Worm (Caenorhabditis elegans) whole organism, L4/young adult: Measurements from ENCODE around the gene enri-2.

Source experiments
- W03F9.2 ChIP-seq: fragments of 150-350 bp; optimal IDR thresholded peaks from 2 replicates; lab custom pipeline; 2014; ENCODE audit warnings: missing biosample characterization, missing genetic modification characterization
- dao-5 ChIP-seq: sonication (generic microtip); optimal IDR thresholded peaks from 2 replicates; lab custom pipeline; 2016; ENCODE audit warnings: missing genotype, missing genetic modification characterization, moderate library complexity, missing compliant biosample characterization
- him-1 ChIP-seq: sonication (generic microtip); optimal IDR thresholded peaks from 2 replicates; lab custom pipeline; 2016; ENCODE audit warnings: missing genotype, missing genetic modification reagents, missing genetic modification characterization, missing compliant biosample characterization

enri-2 gene

DNA sequence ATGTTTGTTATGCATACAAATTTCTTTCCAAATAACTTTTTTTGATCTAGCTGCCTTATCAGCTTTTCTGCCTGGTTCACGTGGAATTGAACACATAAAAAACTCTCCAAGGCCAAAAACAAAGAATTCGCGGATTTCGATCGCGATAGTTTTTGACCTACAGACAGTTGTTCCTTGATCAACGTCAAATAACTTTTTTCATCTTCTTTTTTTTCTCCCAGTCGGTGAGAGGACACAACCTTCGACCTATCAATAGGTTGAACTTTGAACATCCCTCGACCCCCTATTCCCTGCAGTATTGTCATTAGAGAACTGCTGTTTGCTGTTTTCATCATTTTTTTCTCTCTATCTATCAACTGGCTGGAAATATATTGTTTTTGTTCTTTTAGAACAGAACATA, 18.2 kb downstream of the enri-2 start:
- TF ChIP-seq him-1: no peak
- TF ChIP-seq dao-5 (tag; lab: Kevin White, UChicago): no peak
- no peak for TF ChIP-seq W03F9.2

DNA sequence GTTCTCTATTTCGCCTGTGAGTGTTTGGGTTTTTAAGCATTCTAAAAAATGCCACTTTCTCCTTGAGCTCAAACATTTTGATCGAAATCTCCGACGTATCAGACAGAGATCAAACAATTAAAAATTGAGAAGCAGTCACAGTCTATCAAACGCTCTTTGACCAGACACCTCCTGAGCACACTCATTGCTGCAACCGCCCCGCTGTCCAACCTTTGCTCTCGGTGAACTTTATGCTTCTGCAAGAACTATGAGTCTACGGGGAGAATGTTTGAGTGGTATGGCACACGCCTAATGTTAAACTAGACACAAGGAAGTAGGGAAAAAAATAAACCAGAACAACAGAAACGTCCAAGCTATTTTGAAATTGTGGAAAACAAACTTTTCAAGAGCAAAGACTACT, 19.6 kb downstream of the enri-2 start:
- no peak for TF ChIP-seq W03F9.2
- TF ChIP-seq him-1: no peak
- TF ChIP-seq dao-5 (tag; lab: Kevin White, UChicago): no peak

ce11 chrX:14566047-14566446, 20.4 kb downstream of the enri-2 start:
- TF ChIP-seq dao-5 (tag; lab: Kevin White, UChicago) (no peak), W03F9.2 (no peak), him-1 (no peak)

ce11 chrX:14568258-14568763, 22.7 kb downstream of the enri-2 start:
- TF ChIP-seq W03F9.2 (no peak), him-1 (no peak), dao-5 (tag; lab: Kevin White, UChicago) (no peak)

ce11 chrX:14571277-14571676, 25.6 kb downstream of the enri-2 start:
- TF ChIP-seq him-1: no peak
- TF ChIP-seq W03F9.2: no peak

DNA sequence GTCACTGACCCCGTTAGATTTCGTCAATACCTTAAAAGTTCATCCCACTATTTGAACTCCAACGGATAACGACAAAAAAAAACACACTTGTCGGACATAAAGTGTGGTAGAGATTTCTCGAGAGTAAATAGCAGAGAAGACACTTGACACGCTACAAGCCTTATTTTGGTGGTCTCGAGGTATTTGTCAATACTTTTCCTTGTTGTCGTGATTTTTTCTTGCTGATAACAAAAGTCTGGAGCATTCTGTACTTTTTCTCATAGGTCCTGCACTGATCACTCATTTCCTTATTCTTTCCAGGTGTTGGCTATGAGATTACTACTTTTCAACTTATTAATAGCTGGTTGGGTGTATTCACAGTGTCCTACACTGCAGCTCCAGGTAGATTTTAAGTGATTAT, 26.8 kb downstream of the enri-2 start, which contains the start of gene lron-1:
TSS of gene lron-1 (plus strand) at position 301 of the 400 bp plus-strand sequence.
- TF ChIP-seq him-1 (no peak), W03F9.2 (no peak), dao-5 (tag; lab: Kevin White, UChicago) (no peak)

ce11 chrX:14575920-14576319, 30.3 kb downstream of the enri-2 start:
- TF ChIP-seq him-1 (no peak), W03F9.2 (no peak), dao-5 (tag; lab: Kevin White, UChicago) (no peak)

DNA sequence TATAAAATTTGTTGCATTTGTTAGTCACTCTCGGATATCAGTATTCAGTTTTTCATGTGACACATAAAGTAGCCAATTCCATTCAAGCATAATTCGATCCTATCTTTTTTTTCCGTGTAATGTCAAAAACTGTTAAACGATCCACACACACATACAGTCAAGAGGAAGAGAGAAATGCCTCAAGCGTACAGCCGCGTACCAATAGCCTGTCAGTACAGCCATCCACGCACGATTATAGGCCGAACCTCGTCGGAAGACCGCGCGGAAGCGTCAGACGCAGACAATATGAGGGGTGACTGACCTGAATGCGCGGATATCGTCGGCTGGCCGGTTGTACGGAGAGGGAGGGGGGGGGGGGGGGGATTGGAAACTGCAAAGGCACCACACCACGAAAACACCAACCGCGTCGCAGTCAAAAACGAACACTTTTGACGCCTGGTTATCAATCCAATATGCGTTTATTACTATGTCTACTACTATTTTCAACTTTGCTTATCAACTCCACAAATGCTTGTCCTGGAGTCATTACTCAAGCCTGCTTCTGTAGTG, 32.0 kb downstream of the enri-2 start, which contains the start of gene let-4:
TSS of gene let-4 (plus strand) at position 357 of the 549 bp plus-strand sequence.
- no peak for TF ChIP-seq him-1
- no peak for TF ChIP-seq W03F9.2
- TF ChIP-seq dao-5 (tag; lab: Kevin White, UChicago): no peak

ce11 chrX:14580853-14581252, 35.2 kb downstream of the enri-2 start:
- TF ChIP-seq W03F9.2 (no peak), him-1 (no peak), dao-5 (tag; lab: Kevin White, UChicago) (no peak)

DNA sequence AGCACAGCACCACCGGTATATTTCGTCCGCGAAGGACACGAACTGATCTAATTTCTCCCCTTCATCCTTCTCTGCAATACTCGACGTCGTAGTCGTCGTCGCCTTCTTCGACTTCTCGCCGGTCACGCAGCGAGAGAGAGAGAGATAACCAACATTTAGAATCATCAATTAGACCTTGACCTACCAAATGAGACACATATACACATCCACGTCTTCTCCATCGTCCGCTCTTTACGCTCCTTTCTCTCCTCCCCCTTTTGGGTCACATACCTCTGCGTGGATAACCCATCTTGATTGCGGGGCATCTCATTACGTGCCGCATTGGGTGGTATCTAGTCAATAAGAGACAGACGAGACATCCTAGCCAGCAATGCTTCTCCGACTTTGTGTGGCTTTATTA, 35.8 kb downstream of the enri-2 start, which contains the start of gene sym-1:
TSS of gene sym-1 (plus strand) at position 194 of the 400 bp plus-strand sequence.
- TF ChIP-seq W03F9.2 (no peak), him-1 (no peak), dao-5 (tag; lab: Kevin White, UChicago) (no peak)

DNA sequence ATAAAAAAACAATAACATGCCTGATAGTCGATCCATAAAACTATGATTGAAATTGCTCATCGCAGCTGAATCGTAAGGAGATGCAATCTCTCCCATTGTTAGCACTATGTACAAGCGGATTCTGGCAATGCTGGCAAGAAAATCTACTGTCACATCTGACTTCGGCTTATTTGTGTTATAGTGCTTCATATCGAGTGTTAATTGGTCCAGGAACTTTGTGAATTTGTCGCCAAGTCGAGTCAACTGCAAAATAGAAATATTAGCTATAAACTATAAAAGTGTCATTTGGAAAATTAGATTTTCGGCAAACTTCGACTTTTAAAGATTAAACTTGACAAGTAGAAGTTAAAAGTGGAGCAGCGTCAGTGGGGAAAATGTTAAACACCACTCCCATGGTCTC, 38.7 kb downstream of the enri-2 start:
- TF ChIP-seq dao-5 (tag; lab: Kevin White, UChicago) (no peak), W03F9.2 (no peak), him-1 (no peak)

ce11 chrX:14589051-14589736, 43.6 kb downstream of the enri-2 start, which contains the start of the genes C44H4.4 and tap-1:
Gene C44H4.4, minus strand, starts transcription at chrX:14589101.
Gene tap-1, plus strand, starts transcription at chrX:14589624.
- TF ChIP-seq W03F9.2: no peak

- TF ChIP-seq W03F9.2 (no peak), him-1 (no peak), dao-5 (tag; lab: Kevin White, UChicago) (no peak)
Measured at ce11 chrX:14593206-14593605, 47.6 kb downstream of the enri-2 start.

DNA sequence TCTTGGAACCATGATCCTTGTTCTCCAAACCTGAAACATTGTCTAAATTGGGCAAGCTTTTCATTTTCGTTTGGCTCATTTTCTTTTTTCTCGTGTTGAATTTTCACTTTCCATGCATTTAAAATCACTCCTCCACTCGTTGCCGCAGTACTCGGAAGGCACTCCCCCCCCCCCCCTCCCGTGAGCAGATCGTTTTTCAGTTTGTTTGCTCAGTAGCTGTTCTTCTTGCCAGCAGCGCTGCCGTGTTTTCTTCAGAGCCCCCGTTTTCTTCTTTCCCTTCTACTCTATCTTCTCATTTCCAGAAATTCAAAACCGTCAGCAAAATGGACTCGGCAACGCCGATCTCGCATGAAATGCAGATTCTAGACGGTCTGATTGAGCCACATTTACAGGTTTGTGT, 49.2 kb downstream of the enri-2 start, which contains the start of gene C44H4.8:
TSS of gene C44H4.8 (plus strand) at position 301 of the 400 bp plus-strand sequence.
- no peak for TF ChIP-seq him-1
- no peak for TF ChIP-seq W03F9.2
- TF ChIP-seq dao-5 (tag; lab: Kevin White, UChicago): no peak
